Worm (Caenorhabditis elegans) whole organism, mixed stage, embryonic: Measurements from ENCODE around the gene srbc-71.

Experiments
- blmp-1 ChIP-seq: fragments of 150-350 bp; optimal IDR thresholded peaks from 2 replicates; lab custom pipeline; 2014; ENCODE audit warnings: missing biosample characterization, missing genetic modification characterization
- ceh-39 ChIP-seq: fragments of 150-350 bp; optimal IDR thresholded peaks from 2 replicates; lab custom pipeline; 2014; ENCODE audit warnings: missing biosample characterization, missing genetic modification characterization
- cnd-1 ChIP-seq: fragments of 200-800 bp; sonication (Bioruptor generic); optimal IDR thresholded peaks from 2 replicates; lab custom pipeline; 2018; ENCODE audit warnings: mild to moderate bottlenecking, missing genetic modification characterization, missing compliant biosample characterization
- elt-1 ChIP-seq: sonication (generic microtip); optimal IDR thresholded peaks from 2 replicates; lab custom pipeline; 2017; ENCODE audit warnings: missing genetic modification characterization, mild to moderate bottlenecking, missing compliant biosample characterization, antibody characterized with exemption, moderate library complexity, borderline replicate concordance; ENCODE audit not compliant: insufficient read depth
- lin-13 ChIP-seq: fragments of 150-350 bp; optimal IDR thresholded peaks from 2 replicates; lab custom pipeline; 2014; ENCODE audit warnings: missing biosample characterization, missing genetic modification characterization
- lsy-2 ChIP-seq: fragments of 150-350 bp; optimal IDR thresholded peaks from 2 replicates; lab custom pipeline; 2014; ENCODE audit warnings: missing biosample characterization, missing genetic modification characterization
- nhr-237 ChIP-seq: fragments of 150-350 bp; optimal IDR thresholded peaks from 2 replicates; lab custom pipeline; 2014; ENCODE audit warnings: missing biosample characterization, missing genetic modification characterization
- nhr-28 ChIP-seq: fragments of 150-350 bp; optimal IDR thresholded peaks from 2 replicates; lab custom pipeline; 2014; ENCODE audit warnings: missing biosample characterization, missing genetic modification characterization
- pha-4 ChIP-seq: fragments of 150-350 bp; optimal IDR thresholded peaks from 2 replicates; lab custom pipeline; 2018; ENCODE audit warnings: missing biosample characterization, missing genetic modification reagents, missing genetic modification characterization
- sptf-1 ChIP-seq: sonication (generic microtip); optimal IDR thresholded peaks from 2 replicates; lab custom pipeline; 2017; ENCODE audit warnings: mild to moderate bottlenecking, missing genetic modification characterization, moderate library complexity, missing compliant biosample characterization
- unc-120 ChIP-seq: sonication (generic microtip); optimal IDR thresholded peaks from 2 replicates; lab custom pipeline; 2017; ENCODE audit warnings: missing genetic modification characterization, missing compliant biosample characterization; ENCODE audit not compliant: poor library complexity, severe bottlenecking
- unc-39 ChIP-seq: fragments of 150-350 bp; optimal IDR thresholded peaks from 2 replicates; lab custom pipeline; 2014; ENCODE audit warnings: missing biosample characterization, missing genetic modification characterization
- unc-62 ChIP-seq: fragments of 150-350 bp; optimal IDR thresholded peaks from 2 replicates; lab custom pipeline; 2014; ENCODE audit warnings: missing biosample characterization, missing genetic modification reagents, missing genetic modification characterization
- ztf-11 ChIP-seq: fragments of 150-350 bp; optimal IDR thresholded peaks from 2 replicates; lab custom pipeline; 2014; ENCODE audit warnings: missing biosample characterization, missing genetic modification characterization

ce11 chrIV:4236025-4236407 lies 10.3 kb upstream of the srbc-71 start:
- no peak for TF ChIP-seq lsy-2 (tag; lab: Kevin White, UChicago)
- TF ChIP-seq ztf-11 (tag; lab: Kevin White, UChicago): no peak
- no peak for TF ChIP-seq unc-39
- no peak for TF ChIP-seq unc-62 (GFP tag; lab: Kevin White, UChicago)
- no peak for TF ChIP-seq elt-1 (tag; lab: Kevin White, UChicago)
- TF ChIP-seq ceh-39 (tag; lab: Kevin White, UChicago): no peak
- no peak for TF ChIP-seq blmp-1 (tag; lab: Kevin White, UChicago)
- TF ChIP-seq lin-13 (tag; lab: Kevin White, UChicago): no peak
- TF ChIP-seq unc-120 (tag; lab: Kevin White, UChicago): no peak
- no peak for TF ChIP-seq pha-4 (tag; lab: Kevin White, UChicago)
- TF ChIP-seq nhr-28 (tag; lab: Kevin White, UChicago): no peak
- TF ChIP-seq sptf-1 (tag; lab: Kevin White, UChicago): no peak
- TF ChIP-seq nhr-237 (tag; lab: Kevin White, UChicago): no peak
- TF ChIP-seq cnd-1 (tag; lab: Kevin White, UChicago): no peak
